Worm (Caenorhabditis elegans): ENCODE data around the gene F34H10.1.

Gene F34H10.1

ce11 chrX:9637700-9638099, 11.8 kb downstream of the F34H10.1 start (continued):
- peak; percentile 68; the same call in 1 of the 2 replicates for TF ChIP-seq dmd-9 (GFP tag; IDR thresholded peaks at IDR 0.05)
- TF ChIP-seq spr-3 (GFP tag; optimal IDR thresholded peaks at IDR 0.05): peak; percentile 63
- TF ChIP-seq hmg-1.1 (GFP tag; IDR thresholded peaks at IDR 0.05): peak; percentile 87
- TF ChIP-seq zfp-3 (GFP tag; conservative IDR thresholded peaks at IDR 0.05): no peak
- peak; percentile 65 for TF ChIP-seq F10B5.3 (tag; optimal IDR thresholded peaks at IDR 0.05)
- TF ChIP-seq F49E8.2 (tag; optimal IDR thresholded peaks at IDR 0.05; ENCODE audit: borderline replicate concordance): peak; percentile 64
- peak; percentile 73 for TF ChIP-seq nhr-111 (GFP tag; optimal IDR thresholded peaks at IDR 0.05)
- TF ChIP-seq unc-130 (GFP tag; optimal IDR thresholded peaks at IDR 0.05): peak; percentile 30
- peak; percentile 27 for TF ChIP-seq ztf-7 (tag; optimal IDR thresholded peaks at IDR 0.05)
- no peak for TF ChIP-seq zfp-2 (tag; optimal IDR thresholded peaks at IDR 0.05)
- no peak for TF ChIP-seq skn-1 (tag; optimal IDR thresholded peaks at IDR 0.05)
- no peak for TF ChIP-seq hif-1 (tag; optimal IDR thresholded peaks at IDR 0.05)
- 0 out of 2 replicates have a peak, but pooled peaks have one; percentile 65 for TF ChIP-seq tag-97 (GFP tag; IDR thresholded peaks at IDR 0.05)
- peak; percentile 32 for TF ChIP-seq F37D6.2 (tag; optimal IDR thresholded peaks at IDR 0.05)
- TF ChIP-seq ceh-32 (tag; optimal IDR thresholded peaks at IDR 0.05; ENCODE audit: poor library complexity): no peak
- no peak for TF ChIP-seq fos-1 (tag; optimal IDR thresholded peaks at IDR 0.05)
- no peak for TF ChIP-seq ceh-82 (tag; optimal IDR thresholded peaks at IDR 0.05)
- TF ChIP-seq nhr-48 (tag; optimal IDR thresholded peaks at IDR 0.05): peak; percentile 70
- TF ChIP-seq madf-5 (GFP tag; IDR thresholded peaks at IDR 0.05): peak; percentile 86 to 87; a peak in 2 of 4 replicates
- TF ChIP-seq Y105C5A.15 (GFP tag; IDR thresholded peaks at IDR 0.05): 0 out of 2 replicates have a peak, but pooled peaks have one; percentile 34
- TF ChIP-seq nhr-6 (tag; optimal IDR thresholded peaks at IDR 0.05): no peak
- TF ChIP-seq ceh-62 (tag; optimal IDR thresholded peaks at IDR 0.05): no peak
- peak; percentile 77 for TF ChIP-seq mxl-2 (GFP tag; conservative IDR thresholded peaks at IDR 0.05)
- TF ChIP-seq mxl-3 (GFP tag; optimal IDR thresholded peaks at IDR 0.05): peak; percentile 41
- TF ChIP-seq daf-19 (GFP tag; conservative IDR thresholded peaks at IDR 0.05): peak; percentile 87
- TF ChIP-seq lin-13 (GFP tag; optimal IDR thresholded peaks at IDR 0.05): peak; percentile 1
- peak; percentile 91 for TF ChIP-seq ceh-44 (GFP tag; IDR thresholded peaks at IDR 0.05)
- no peak for TF ChIP-seq zag-1 (tag; optimal IDR thresholded peaks at IDR 0.05)
- peak; percentile 61 for TF ChIP-seq duxl-1 (tag; optimal IDR thresholded peaks at IDR 0.05; ENCODE audit: poor library complexity)
- TF ChIP-seq nhr-76 (tag; optimal IDR thresholded peaks at IDR 0.05): no peak
- TF ChIP-seq nhr-42 (GFP tag; IDR thresholded peaks at IDR 0.05): peak; percentile 89
- TF ChIP-seq Y5F2A.4 (GFP tag; optimal IDR thresholded peaks at IDR 0.05): peak; percentile 73
- TF ChIP-seq nhr-11 (tag; optimal IDR thresholded peaks at IDR 0.05): no peak
- TF ChIP-seq mep-1 (tag; optimal IDR thresholded peaks at IDR 0.05): peak; percentile 60
- peak; percentile 90 for TF ChIP-seq tra-1 (GFP tag; IDR thresholded peaks at IDR 0.05)
- TF ChIP-seq cey-2 (tag; optimal IDR thresholded peaks at IDR 0.05; ENCODE audit: borderline replicate concordance, insufficient read depth): no peak
- no peak for TF ChIP-seq egl-43 (GFP tag; IDR thresholded peaks at IDR 0.05)
- no peak for TF ChIP-seq lin-39 (tag; optimal IDR thresholded peaks at IDR 0.05)
- peak; percentile 79 for TF ChIP-seq ctbp-1 (GFP tag; IDR thresholded peaks at IDR 0.05)
- TF ChIP-seq T20F7.1 (GFP tag; optimal IDR thresholded peaks at IDR 0.05): peak; percentile 46
- peak; percentile 72; the same call in 1 of the 2 replicates for TF ChIP-seq mdt-29 (GFP tag; IDR thresholded peaks at IDR 0.05)
- TF ChIP-seq nhr-102 (tag; optimal IDR thresholded peaks at IDR 0.05): peak; percentile 73
- TF ChIP-seq saeg-2 (GFP tag; IDR thresholded peaks at IDR 0.05): peak; percentile 76; the same call in 1 of the 2 replicates
- TF ChIP-seq aha-1 (tag): peak; percentile 22
- TF ChIP-seq R02D3.7 (tag; optimal IDR thresholded peaks at IDR 0.05): no peak
- no peak for TF ChIP-seq nhr-28 (tag; optimal IDR thresholded peaks at IDR 0.05)
- TF ChIP-seq T26A8.4 (GFP tag; IDR thresholded peaks at IDR 0.05): peak; percentile 86
- peak; percentile 75 for TF ChIP-seq lin-38 (GFP tag; IDR thresholded peaks at IDR 0.05)
- TF ChIP-seq nhr-41 (GFP tag; IDR thresholded peaks at IDR 0.05): peak; percentile 79
- TF ChIP-seq arid-1 (GFP tag; conservative IDR thresholded peaks at IDR 0.05): peak; percentile 85
- TF ChIP-seq php-3 (GFP tag; IDR thresholded peaks at IDR 0.05): peak; percentile 75
